Fruit fly (Drosophila melanogaster) whole organism, adult: ENCODE data around the gene CG7916.
A peak's percentile ranks its signal among the peaks of the same experiment; 100 is the strongest.

Source experiments
- CG11617 ChIP-seq: fragments of 200-800 bp; sonication (Bioruptor generic); optimal IDR thresholded peaks from 2 replicates; lab custom pipeline; 2017; ENCODE audit warnings: mild to moderate bottlenecking, missing biosample characterization, missing genetic modification reagents, missing genetic modification characterization
- CG14711 ChIP-seq: fragments of 200-800 bp; sonication (Bioruptor generic); optimal IDR thresholded peaks from 2 replicates; lab custom pipeline; 2018; ENCODE audit warnings: missing biosample characterization, mild to moderate bottlenecking, missing genetic modification characterization, moderate library complexity
- CG7045 ChIP-seq: fragments of 200-800 bp; sonication (Bioruptor generic); optimal IDR thresholded peaks from 2 replicates; lab custom pipeline; 2017; ENCODE audit warnings: missing biosample characterization, mild to moderate bottlenecking, missing genetic modification characterization
- Crg-1 ChIP-seq: fragments of 200-800 bp; sonication (Bioruptor generic); optimal IDR thresholded peaks from 2 replicates; lab custom pipeline; 2016; ENCODE audit warnings: missing biosample characterization, missing genetic modification characterization
- Hr96 ChIP-seq: fragments of 200-800 bp; sonication (Bioruptor generic); optimal IDR thresholded peaks from 2 replicates; lab custom pipeline; 2016; ENCODE audit warnings: missing biosample characterization, missing genetic modification characterization
- cic ChIP-seq: fragments of 200-800 bp; sonication (Bioruptor generic); optimal IDR thresholded peaks from 2 replicates; lab custom pipeline; 2017; ENCODE audit warnings: missing biosample characterization, mild to moderate bottlenecking, missing genetic modification characterization, moderate library complexity
- kay ChIP-seq: fragments of 200-800 bp; sonication (Bioruptor generic); peaks from one replicate; lab custom pipeline; 2016; ENCODE audit warnings: missing biosample characterization, missing genetic modification characterization, borderline replicate concordance
- pad ChIP-seq: fragments of 200-800 bp; sonication (Bioruptor generic); optimal IDR thresholded peaks from 3 replicates; lab custom pipeline; 2017; ENCODE audit warnings: missing biosample characterization, missing genetic modification characterization, mild to moderate bottlenecking, moderate library complexity, missing genetic modification reagents
- tj ChIP-seq: fragments of 200-800 bp; sonication (Bioruptor generic); optimal IDR thresholded peaks from 3 replicates; lab custom pipeline; 2017; ENCODE audit warnings: missing biosample characterization, mild to moderate bottlenecking, missing genetic modification characterization, moderate library complexity
- toe ChIP-seq: fragments of 200-800 bp; sonication (Bioruptor generic); optimal IDR thresholded peaks from 2 replicates; lab custom pipeline; 2016; ENCODE audit warnings: missing biosample characterization, missing genetic modification characterization

DNA sequence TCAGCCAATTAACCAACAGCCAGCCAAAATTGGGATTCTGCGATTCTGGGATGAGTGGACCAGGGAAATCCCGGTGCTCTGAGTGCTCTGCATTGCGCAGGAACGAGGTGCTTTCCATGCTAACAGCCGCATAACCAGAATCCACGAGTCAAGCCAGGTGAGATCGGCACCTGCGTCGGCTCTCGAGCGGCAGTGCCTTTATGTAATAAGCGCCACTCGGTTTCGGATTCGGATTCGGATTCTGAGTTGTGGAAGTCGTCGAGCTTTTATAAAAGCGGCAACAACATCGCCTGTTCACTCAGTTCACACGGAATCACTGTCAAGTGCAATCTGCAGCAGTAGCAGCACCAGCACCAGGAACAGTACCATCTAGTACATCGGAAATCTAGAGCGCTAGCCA, 25.6 kb upstream of the CG7916 start, which contains the start of gene b:
- TF ChIP-seq CG7045 (GFP tag; lab: Kevin White, UChicago) (no peak), Crg-1 (no peak), pad (GFP tag; lab: Kevin White, UChicago) (no peak), kay (GFP tag; lab: Kevin White, UChicago) (no peak), CG11617 (GFP tag; lab: Kevin White, UChicago) (no peak), CG14711 (no peak), cic (GFP tag; lab: Kevin White, UChicago) (no peak), Hr96 (GFP tag; lab: Kevin White, UChicago) (peak; percentile 29), tj (GFP tag; lab: Kevin White, UChicago) (no peak), toe (GFP tag; lab: Kevin White, UChicago) (no peak)
